Fruit fly (Drosophila melanogaster) S2 (cell line): ENCODE data around the gene CG6511.

Source experiments
- CG8478 ChIP-seq: fragments of >200 bp; optimal IDR thresholded peaks from 2 replicates; lab custom pipeline; 2018
- CTCF ChIP-seq, 2 experiments: fragments of >200 bp; optimal IDR thresholded peaks; 2 replicates each; lab custom pipeline; 2018

dm6 chr3L:8770616-8771229 lies 49.6 kb downstream of the CG6511 start:
- no peak for TF ChIP-seq CTCF (optimal IDR thresholded peaks at IDR 0.05; lab: Kevin White, UChicago)
- TF ChIP-seq CG8478 (lab: Kevin White, UChicago): no peak
